Fruit fly (Drosophila melanogaster): ENCODE measurements around the gene CCDC151.

dm6 chr3L:11869328-11869727, 11.9 kb upstream of the CCDC151 start:
- TF ChIP-seq psq (GFP tag; optimal IDR thresholded peaks at IDR 0.05) (no peak), Sp1 (GFP tag; optimal IDR thresholded peaks at IDR 0.05) (no peak), Dfd (GFP tag; optimal IDR thresholded peaks at IDR 0.05) (no peak)

Data from whole organism, wandering third instar larva.